Fruit fly (Drosophila melanogaster): ENCODE measurements around the gene Sfp87B.
A peak's percentile ranks its signal among the peaks of the same experiment; 100 is the strongest.

Gene Sfp87B

DNA sequence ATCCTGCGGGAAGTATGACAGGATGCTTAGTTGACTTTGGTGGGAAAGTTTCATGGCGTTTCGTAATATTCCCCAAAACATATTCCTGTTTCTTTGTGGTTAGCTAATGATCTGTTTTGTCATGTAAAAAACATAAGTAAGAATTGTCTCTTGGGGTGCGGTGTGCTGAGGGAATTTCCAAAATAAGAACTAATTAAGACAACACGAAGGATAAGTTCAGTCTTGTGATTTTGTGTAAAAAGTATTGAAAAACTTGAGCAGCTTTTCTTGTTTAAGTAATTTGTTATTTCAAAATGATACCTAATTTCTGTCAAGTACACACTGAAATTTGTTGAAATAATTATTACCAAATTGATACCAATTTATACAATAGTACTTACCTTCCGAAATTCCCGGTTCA, 19.0 kb upstream of the Sfp87B start, which contains the start of gene CG3942:
CG3942 (plus strand) TSS at position 301 of the 400 bp plus-strand sequence.
- TF ChIP-seq Ets98B (GFP tag; IDR thresholded peaks at IDR 0.05), result no peak
- TF ChIP-seq CG8159 (tag; optimal IDR thresholded peaks at IDR 0.05), result no peak
- no peak for TF ChIP-seq fd96Ca (GFP tag; IDR thresholded peaks at IDR 0.05)
- no peak for TF ChIP-seq CG9948 (tag; optimal IDR thresholded peaks at IDR 0.05)
- TF ChIP-seq CG14655 (GFP tag; optimal IDR thresholded peaks at IDR 0.05), result no peak
- TF ChIP-seq gl (tag; optimal IDR thresholded peaks at IDR 0.05), result no peak
- TF ChIP-seq CG34367 (tag; optimal IDR thresholded peaks at IDR 0.05), result no peak
- no peak for TF ChIP-seq rn (GFP tag; IDR thresholded peaks at IDR 0.05)
- no peak for TF ChIP-seq CG13204 (GFP tag; optimal IDR thresholded peaks at IDR 0.05)
- TF ChIP-seq EcR (GFP tag; optimal IDR thresholded peaks at IDR 0.05), result no peak
- no peak for TF ChIP-seq CG17806 (tag; optimal IDR thresholded peaks at IDR 0.05)
- TF ChIP-seq Pif1A (GFP tag; optimal IDR thresholded peaks at IDR 0.05), result no peak
- no peak for TF ChIP-seq CG15710 (tag; optimal IDR thresholded peaks at IDR 0.05)
- no peak for TF ChIP-seq CG8301 (tag; optimal IDR thresholded peaks at IDR 0.05)
- TF ChIP-seq CG32121 (GFP tag; IDR thresholded peaks at IDR 0.05), result no peak
- no peak for TF ChIP-seq CG12605 (GFP tag; IDR thresholded peaks at IDR 0.05)
- no peak for TF ChIP-seq CG10348 (GFP tag; IDR thresholded peaks at IDR 0.05)

DNA sequence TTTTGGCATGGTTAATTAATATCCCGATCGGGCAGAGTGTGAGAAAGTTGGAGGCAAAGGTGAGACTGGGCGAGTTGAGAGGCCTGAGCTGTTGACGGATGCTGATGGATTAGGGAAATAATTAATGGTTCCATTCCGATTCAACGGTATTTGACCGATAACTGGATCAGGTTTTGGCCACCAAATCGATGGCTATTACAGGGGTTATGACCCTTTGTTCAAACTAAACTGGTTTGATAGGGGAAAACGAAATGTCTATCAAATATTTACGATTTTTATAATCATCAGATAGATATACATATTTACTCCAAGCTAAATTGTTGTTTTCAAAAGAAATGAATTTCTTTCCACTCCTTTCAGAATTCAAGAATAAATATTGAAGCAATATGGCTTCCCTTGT, 14.5 kb upstream of the Sfp87B start, which contains the start of the genes CG44037 and svp:
CG44037 (plus strand) TSS at position 301 of the 400 bp plus-strand sequence.
svp (plus strand) TSS at position 301 of the 400 bp plus-strand sequence.
- no peak for TF ChIP-seq fd96Ca (GFP tag; IDR thresholded peaks at IDR 0.05)
- no peak for TF ChIP-seq Ets98B (GFP tag; IDR thresholded peaks at IDR 0.05)
- no peak for TF ChIP-seq CG8159 (tag; optimal IDR thresholded peaks at IDR 0.05)
- no peak for TF ChIP-seq D1 (tag; optimal IDR thresholded peaks at IDR 0.05)
- TF ChIP-seq Pif1A (GFP tag; optimal IDR thresholded peaks at IDR 0.05), result no peak
- no peak for TF ChIP-seq CG14655 (GFP tag; optimal IDR thresholded peaks at IDR 0.05)
- no peak for TF ChIP-seq Snoo (tag; optimal IDR thresholded peaks at IDR 0.05)
- TF ChIP-seq rn (GFP tag; IDR thresholded peaks at IDR 0.05), result no peak
- TF ChIP-seq EcR (GFP tag; optimal IDR thresholded peaks at IDR 0.05), result no peak
- TF ChIP-seq CG12605 (GFP tag; IDR thresholded peaks at IDR 0.05), result no peak

DNA sequence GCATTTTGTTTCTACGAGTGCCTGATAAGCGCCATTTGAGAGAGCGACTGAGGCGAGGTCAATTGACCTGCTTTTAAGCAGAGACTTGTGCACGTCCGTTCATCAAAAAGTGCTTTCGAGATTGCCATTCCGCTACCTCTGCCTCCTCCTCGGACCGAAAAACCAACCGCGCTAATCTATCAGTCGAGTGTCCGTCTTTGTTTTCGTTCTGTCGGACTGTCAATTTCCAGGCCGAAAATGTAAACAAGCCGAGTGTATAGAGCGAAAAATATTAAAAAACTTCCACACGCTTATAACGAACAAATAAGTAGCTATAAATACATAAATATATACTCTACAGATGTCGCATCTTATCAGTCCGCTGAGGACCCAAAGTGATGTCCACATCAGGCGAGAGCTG, 13.9 kb upstream of the Sfp87B start:
- TF ChIP-seq D1 (tag; optimal IDR thresholded peaks at IDR 0.05), result no peak
- peak; percentile 30 for TF ChIP-seq EcR (GFP tag; optimal IDR thresholded peaks at IDR 0.05)
- TF ChIP-seq CG8159 (tag; optimal IDR thresholded peaks at IDR 0.05), result no peak
- TF ChIP-seq CG32121 (GFP tag; IDR thresholded peaks at IDR 0.05), result no peak

DNA sequence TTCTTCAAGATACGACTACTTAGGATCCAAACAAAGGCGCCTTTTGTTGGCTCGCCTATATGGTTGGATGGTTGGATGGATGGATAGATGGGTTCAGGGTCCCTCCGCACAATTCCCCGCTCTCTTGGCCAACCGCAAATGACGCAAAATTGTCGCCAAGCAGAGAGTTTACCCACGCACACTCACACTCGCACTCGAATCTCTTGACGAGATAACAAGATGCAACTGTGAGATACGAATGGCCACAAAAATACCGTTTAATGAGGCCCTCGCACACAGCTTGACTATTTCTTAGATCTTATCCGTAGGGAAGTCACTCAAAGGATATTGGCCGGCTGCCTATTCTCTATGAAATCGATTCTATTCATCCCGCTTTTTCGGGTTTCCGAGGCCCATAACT, 13.1 kb upstream of the Sfp87B start:
- TF ChIP-seq CG13204 (GFP tag; optimal IDR thresholded peaks at IDR 0.05) (no peak), CG9948 (tag; optimal IDR thresholded peaks at IDR 0.05) (no peak), Pif1B (GFP tag; optimal IDR thresholded peaks at IDR 0.05) (no peak), Pif1A (GFP tag; optimal IDR thresholded peaks at IDR 0.05) (no peak), Snoo (tag; optimal IDR thresholded peaks at IDR 0.05) (no peak), EcR (GFP tag; optimal IDR thresholded peaks at IDR 0.05) (no peak), CG10348 (GFP tag; IDR thresholded peaks at IDR 0.05) (no peak), CG8301 (tag; optimal IDR thresholded peaks at IDR 0.05) (no peak), CG15710 (tag; optimal IDR thresholded peaks at IDR 0.05) (no peak), CG14655 (GFP tag; optimal IDR thresholded peaks at IDR 0.05) (no peak), CG4496 (GFP tag; IDR thresholded peaks at IDR 0.05) (no peak), CG34367 (tag; optimal IDR thresholded peaks at IDR 0.05) (no peak), D1 (tag; optimal IDR thresholded peaks at IDR 0.05) (no peak), CG8159 (tag; optimal IDR thresholded peaks at IDR 0.05) (no peak), gl (tag; optimal IDR thresholded peaks at IDR 0.05) (no peak), CG12605 (GFP tag; IDR thresholded peaks at IDR 0.05) (no peak), CG17806 (tag; optimal IDR thresholded peaks at IDR 0.05) (no peak), Ets98B (GFP tag; IDR thresholded peaks at IDR 0.05) (no peak), rn (GFP tag; IDR thresholded peaks at IDR 0.05) (no peak)

DNA sequence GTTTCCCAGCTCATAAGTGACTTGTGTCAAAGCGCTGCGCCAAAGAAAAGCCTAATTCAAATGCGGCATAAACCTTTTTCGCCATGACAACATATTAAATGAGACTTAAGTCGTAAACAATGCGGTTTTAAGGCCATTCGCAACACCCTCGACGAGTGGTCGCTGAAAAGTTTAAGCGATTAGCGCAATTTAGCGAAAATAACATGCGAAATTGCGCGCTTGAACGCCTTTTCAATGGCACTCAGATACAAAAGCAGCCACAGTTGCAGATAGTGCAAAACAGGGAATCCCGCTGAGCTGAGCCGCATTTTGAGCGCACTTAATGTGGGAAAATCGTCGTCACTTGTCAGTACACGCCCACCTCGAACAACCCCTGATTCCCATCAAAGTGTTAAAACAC, 12.3 kb upstream of the Sfp87B start, which contains the start of gene CG44038:
CG44038 (plus strand) TSS at position 301 of the 400 bp plus-strand sequence.
- no peak for TF ChIP-seq CG32121 (GFP tag; IDR thresholded peaks at IDR 0.05)
- no peak for TF ChIP-seq CG13204 (GFP tag; optimal IDR thresholded peaks at IDR 0.05)
- TF ChIP-seq fd96Ca (GFP tag; IDR thresholded peaks at IDR 0.05), result no peak
- no peak for TF ChIP-seq CG10348 (GFP tag; IDR thresholded peaks at IDR 0.05)
- TF ChIP-seq CG17806 (tag; optimal IDR thresholded peaks at IDR 0.05), result no peak
- no peak for TF ChIP-seq Snoo (tag; optimal IDR thresholded peaks at IDR 0.05)
- no peak for TF ChIP-seq CG12605 (GFP tag; IDR thresholded peaks at IDR 0.05)
- TF ChIP-seq CG8301 (tag; optimal IDR thresholded peaks at IDR 0.05), result no peak
- no peak for TF ChIP-seq CG14655 (GFP tag; optimal IDR thresholded peaks at IDR 0.05)
- TF ChIP-seq EcR (GFP tag; optimal IDR thresholded peaks at IDR 0.05), result no peak
- TF ChIP-seq Pif1A (GFP tag; optimal IDR thresholded peaks at IDR 0.05), result no peak
- no peak for TF ChIP-seq gl (tag; optimal IDR thresholded peaks at IDR 0.05)
- TF ChIP-seq Pif1B (GFP tag; optimal IDR thresholded peaks at IDR 0.05), result no peak
- no peak for TF ChIP-seq CG9948 (tag; optimal IDR thresholded peaks at IDR 0.05)
- TF ChIP-seq CG15710 (tag; optimal IDR thresholded peaks at IDR 0.05), result no peak
- no peak for TF ChIP-seq Ets98B (GFP tag; IDR thresholded peaks at IDR 0.05)
- no peak for TF ChIP-seq rn (GFP tag; IDR thresholded peaks at IDR 0.05)
- TF ChIP-seq CG8159 (tag; optimal IDR thresholded peaks at IDR 0.05), result no peak
- TF ChIP-seq D1 (tag; optimal IDR thresholded peaks at IDR 0.05), result no peak

DNA sequence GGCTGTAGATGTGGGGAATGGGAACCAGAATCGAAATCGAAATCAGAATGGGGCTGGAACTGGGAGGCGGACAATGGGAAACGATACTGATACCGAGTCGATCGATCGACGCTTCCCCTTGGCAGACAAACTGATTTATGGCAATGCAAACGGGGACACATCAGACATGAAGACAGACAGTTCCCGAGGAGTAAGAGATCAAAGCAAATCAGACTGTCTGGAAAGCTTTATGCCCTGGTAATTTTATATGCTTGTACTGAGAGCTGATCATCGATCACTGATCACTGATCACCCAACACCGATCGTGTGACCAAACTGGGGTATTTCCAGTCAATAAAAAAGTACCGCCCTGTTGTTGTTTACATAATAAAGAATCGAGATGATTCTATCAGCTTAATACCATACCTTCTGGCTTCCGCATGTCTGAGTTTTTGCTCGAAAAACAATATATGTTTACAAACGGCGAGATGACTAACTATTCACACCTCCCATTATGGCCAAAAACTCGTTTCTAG, 3.0 kb upstream of the Sfp87B start:
- TF ChIP-seq rn (GFP tag; IDR thresholded peaks at IDR 0.05) (no peak), D1 (tag; optimal IDR thresholded peaks at IDR 0.05) (no peak), CG10348 (GFP tag; IDR thresholded peaks at IDR 0.05) (no peak), CG8301 (tag; optimal IDR thresholded peaks at IDR 0.05) (no peak), CG8159 (tag; optimal IDR thresholded peaks at IDR 0.05) (no peak), CG13204 (GFP tag; optimal IDR thresholded peaks at IDR 0.05) (no peak), CG32121 (GFP tag; IDR thresholded peaks at IDR 0.05) (no peak), fd96Ca (GFP tag; IDR thresholded peaks at IDR 0.05) (no peak), CG9948 (tag; optimal IDR thresholded peaks at IDR 0.05) (no peak), gl (tag; optimal IDR thresholded peaks at IDR 0.05) (no peak), Ets98B (GFP tag; IDR thresholded peaks at IDR 0.05) (no peak), Pif1B (GFP tag; optimal IDR thresholded peaks at IDR 0.05) (no peak), CG34367 (tag; optimal IDR thresholded peaks at IDR 0.05) (no peak), Pif1A (GFP tag; optimal IDR thresholded peaks at IDR 0.05) (no peak)
